Worm (Caenorhabditis elegans): ENCODE measurements around the gene srh-115.
"Not testable (repeated sequence)": the region's sequence is repeated elsewhere in the genome, so short reads cannot be mapped to it uniquely, and the experiment has no call there.

srh-115 gene

DNA sequence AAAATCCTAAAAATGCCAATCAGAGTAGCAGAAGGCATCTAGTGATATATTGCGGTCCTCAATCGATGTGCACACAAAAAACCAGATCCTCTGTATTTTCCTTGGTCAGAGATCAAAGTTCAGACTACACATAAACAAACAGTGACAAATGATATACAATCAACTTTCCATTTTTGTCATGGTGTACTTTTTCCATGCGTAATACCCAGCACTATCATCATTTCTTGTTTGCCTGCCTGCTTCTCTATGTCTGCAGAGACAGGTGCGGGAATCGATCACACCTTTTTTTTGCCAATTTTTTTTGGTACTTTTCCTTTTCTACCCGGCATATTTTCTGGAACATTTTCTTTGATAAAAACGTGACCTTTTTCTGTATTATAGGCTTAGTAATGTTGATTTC is 2.7 kb downstream of the srh-115 start:
- TF ChIP-seq lin-35 (GFP tag; optimal IDR thresholded peaks at IDR 0.05) (no peak), sox-4 (tag; optimal IDR thresholded peaks at IDR 0.05) (no peak), Y116A8C.19 (tag; optimal IDR thresholded peaks at IDR 0.05; ENCODE audit: borderline replicate concordance) (no peak), F16B12.6 (tag; optimal IDR thresholded peaks at IDR 0.05) (no peak), rnt-1 (tag; optimal IDR thresholded peaks at IDR 0.05) (no peak), nhr-20 (tag; optimal IDR thresholded peaks at IDR 0.05) (no peak), ztf-11 (tag; optimal IDR thresholded peaks at IDR 0.05) (no peak), ceh-88 (GFP tag; IDR thresholded peaks at IDR 0.05) (no peak), snu-23 (GFP tag; optimal IDR thresholded peaks at IDR 0.05) (no peak), ceh-82 (tag; optimal IDR thresholded peaks at IDR 0.05) (no peak), sptf-1 (tag; optimal IDR thresholded peaks at IDR 0.05) (no peak), alr-1 (tag; optimal IDR thresholded peaks at IDR 0.05; ENCODE audit: borderline replicate concordance) (no peak), zip-4 (GFP tag; optimal IDR thresholded peaks at IDR 0.05) (no peak), aha-1 (tag; optimal IDR thresholded peaks at IDR 0.05) (no peak), swsn-7 (tag; optimal IDR thresholded peaks at IDR 0.05) (no peak), lin-14 (GFP tag; optimal IDR thresholded peaks at IDR 0.05) (no peak), unc-30 (tag; optimal IDR thresholded peaks at IDR 0.05) (no peak)

ce11 chrV:17258868-17259267 is 3.3 kb downstream of the srh-115 start, which contains the start of gene fbxa-85:
TSS of gene fbxa-85 (plus strand) at chrV:17259168.
- TF ChIP-seq hpl-2 (GFP tag; optimal IDR thresholded peaks at IDR 0.05) (no peak), ztf-4 (tag; optimal IDR thresholded peaks at IDR 0.05) (no peak), ztf-11 (tag; optimal IDR thresholded peaks at IDR 0.05) (no peak), Y116A8C.19 (tag; optimal IDR thresholded peaks at IDR 0.05; ENCODE audit: borderline replicate concordance) (no peak), elt-2 (tag; optimal IDR thresholded peaks at IDR 0.05) (no peak), fkh-10 (GFP tag; optimal IDR thresholded peaks at IDR 0.05) (no peak), snu-23 (GFP tag; optimal IDR thresholded peaks at IDR 0.05) (no peak), nhr-84 (tag; optimal IDR thresholded peaks at IDR 0.05) (no peak), fkh-8 (tag; optimal IDR thresholded peaks at IDR 0.05) (no peak), nhr-47 (tag; optimal IDR thresholded peaks at IDR 0.05) (no peak)

DNA sequence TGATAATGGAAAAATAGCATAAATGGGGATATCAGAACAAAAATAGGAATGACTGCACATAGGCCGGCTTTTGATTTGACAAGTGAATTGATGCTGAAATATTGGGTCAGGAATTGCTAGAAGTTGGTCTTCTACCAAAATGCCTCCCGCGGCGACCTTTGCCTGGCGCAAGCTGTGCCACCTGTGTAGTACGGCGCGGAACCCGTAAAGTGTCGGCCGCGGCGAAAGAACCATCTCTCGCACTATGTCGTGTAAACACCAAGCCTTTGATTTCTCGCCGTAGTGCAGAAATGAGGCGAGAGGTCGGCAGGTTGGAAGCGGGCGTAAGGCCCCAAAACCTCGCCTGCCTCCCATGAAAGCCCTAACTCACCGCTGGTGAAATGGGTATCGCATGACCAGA is 5.8 kb downstream of the srh-115 start:
- TF ChIP-seq nhr-85 (tag), result no peak
- TF ChIP-seq nhr-12 (tag; optimal IDR thresholded peaks at IDR 0.05), result no peak
- TF ChIP-seq zip-4 (GFP tag; optimal IDR thresholded peaks at IDR 0.05), result no peak
- TF ChIP-seq snpc-4 (tag; optimal IDR thresholded peaks at IDR 0.05), result peak; percentile 24

- TF ChIP-seq tbx-2 (tag; optimal IDR thresholded peaks at IDR 0.05); pag-3 (tag; optimal IDR thresholded peaks at IDR 0.05; ENCODE audit: borderline replicate concordance, insufficient read depth); nhr-12 (tag; optimal IDR thresholded peaks at IDR 0.05): not testable (repeated sequence)
Measured at ce11 chrV:17264855-17265254, 9.3 kb downstream of the srh-115 start, which contains the start of gene K10G4.3. TSS of gene K10G4.3 (minus strand) at chrV:17264955.

DNA sequence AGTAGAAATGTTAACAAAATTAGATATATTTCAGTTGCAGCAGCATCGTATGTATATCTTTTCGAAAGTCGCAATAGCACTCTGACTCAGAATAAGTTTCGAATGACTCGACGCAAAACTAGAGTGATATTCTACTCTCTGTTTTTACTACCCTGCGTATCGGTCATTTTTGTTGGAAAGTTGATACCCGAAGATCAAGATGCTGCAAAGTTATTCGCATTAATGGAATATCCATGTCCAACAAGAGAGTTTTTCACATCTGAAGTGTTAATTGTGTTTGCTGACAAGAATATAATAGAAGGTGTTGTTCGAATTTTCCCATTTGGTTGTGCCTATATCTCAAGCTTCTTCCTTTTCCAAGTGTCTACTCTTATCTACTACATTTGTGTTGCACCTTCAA is 16.6 kb downstream of the srh-115 start:
- TF ChIP-seq mdl-1 (tag; optimal IDR thresholded peaks at IDR 0.05) (no peak), zag-1 (tag; optimal IDR thresholded peaks at IDR 0.05) (no peak), pag-3 (tag; optimal IDR thresholded peaks at IDR 0.05; ENCODE audit: borderline replicate concordance, insufficient read depth) (no peak), fkh-4 (tag; optimal IDR thresholded peaks at IDR 0.05; ENCODE audit: borderline replicate concordance) (no peak), ztf-11 (tag; optimal IDR thresholded peaks at IDR 0.05) (no peak), snu-23 (GFP tag; optimal IDR thresholded peaks at IDR 0.05) (no peak), jun-1 (tag; optimal IDR thresholded peaks at IDR 0.05) (no peak), lin-15B (tag; optimal IDR thresholded peaks at IDR 0.05) (no peak), nhr-237 (tag; optimal IDR thresholded peaks at IDR 0.05) (no peak), hlh-17 (GFP tag; optimal IDR thresholded peaks at IDR 0.05; ENCODE audit: borderline replicate concordance) (no peak), lin-13 (GFP tag; optimal IDR thresholded peaks at IDR 0.05) (no peak), ztf-4 (tag; optimal IDR thresholded peaks at IDR 0.05) (no peak), zip-4 (GFP tag; optimal IDR thresholded peaks at IDR 0.05) (no peak), swsn-7 (tag; optimal IDR thresholded peaks at IDR 0.05) (no peak)
